Fruit fly (Drosophila melanogaster) whole organism, embryonic: ENCODE measurements around the gene Dh31.

Experiments used
- Asciz ChIP-seq: fragments of 200-800 bp; sonication (Bioruptor generic); optimal IDR thresholded peaks from 2 replicates; lab custom pipeline; 2017; ENCODE audit warnings: missing biosample characterization, mild to moderate bottlenecking, missing genetic modification characterization, missing genetic modification reagents
- B-H2 ChIP-seq: fragments of 200-800 bp; sonication (Bioruptor generic); optimal IDR thresholded peaks from 2 replicates; lab custom pipeline; 2018; ENCODE audit warnings: missing biosample characterization, mild to moderate bottlenecking, missing genetic modification characterization
- CG10462 ChIP-seq: fragments of 200-800 bp; sonication (Bioruptor generic); optimal IDR thresholded peaks from 2 replicates; lab custom pipeline; 2016; ENCODE audit warnings: missing biosample characterization, missing genetic modification characterization
- CG11398 ChIP-seq: fragments of 200-800 bp; sonication (Bioruptor generic); optimal IDR thresholded peaks from 2 replicates; lab custom pipeline; 2016; ENCODE audit warnings: missing biosample characterization, missing genetic modification characterization
- CG12219 ChIP-seq: fragments of 200-800 bp; sonication (Bioruptor generic); optimal IDR thresholded peaks from 3 replicates; lab custom pipeline; 2018; ENCODE audit warnings: missing biosample characterization, mild to moderate bottlenecking, missing genetic modification characterization
- CG12744 ChIP-seq: fragments of 200-800 bp; sonication (Bioruptor generic); optimal IDR thresholded peaks from 2 replicates; lab custom pipeline; 2016; ENCODE audit warnings: missing biosample characterization, missing genetic modification characterization
- CG13624 ChIP-seq: fragments of 200-800 bp; sonication (Bioruptor generic); optimal IDR thresholded peaks from 2 replicates; lab custom pipeline; 2016; ENCODE audit warnings: missing biosample characterization, missing genetic modification characterization
- CG13775 ChIP-seq: fragments of 200-800 bp; sonication (Bioruptor generic); optimal IDR thresholded peaks from 3 replicates; lab custom pipeline; 2017; ENCODE audit warnings: missing biosample characterization, mild to moderate bottlenecking, missing genetic modification characterization
- CG13894 ChIP-seq: fragments of 200-800 bp; sonication (Bioruptor generic); optimal IDR thresholded peaks from 3 replicates; lab custom pipeline; 2018; ENCODE audit warnings: missing biosample characterization, mild to moderate bottlenecking, missing genetic modification characterization, moderate library complexity
- CG15011 ChIP-seq: fragments of 200-800 bp; sonication (Bioruptor generic); optimal IDR thresholded peaks from 3 replicates; lab custom pipeline; 2018; ENCODE audit warnings: missing biosample characterization, mild to moderate bottlenecking, missing genetic modification characterization
- CG15514 ChIP-seq: fragments of 200-800 bp; sonication (Bioruptor generic); optimal IDR thresholded peaks from 3 replicates; lab custom pipeline; 2017; ENCODE audit warnings: missing biosample characterization, missing genetic modification characterization, mild to moderate bottlenecking, moderate library complexity, missing genetic modification reagents
- CG1602 ChIP-seq: fragments of 200-800 bp; sonication (Bioruptor generic); optimal IDR thresholded peaks from 3 replicates; lab custom pipeline; 2016; ENCODE audit warnings: missing biosample characterization, missing genetic modification characterization
- CG16779 ChIP-seq: fragments of 200-800 bp; sonication (Bioruptor generic); IDR thresholded peaks from 2 replicates; pipeline ENCODE4 v1.3.6; 2022; ENCODE audit warnings: missing biosample characterization, missing genetic modification characterization
- CG17328 ChIP-seq: fragments of 200-800 bp; sonication (Bioruptor generic); IDR thresholded peaks from 2 replicates; pipeline ENCODE4 v1.3.6; 2022; ENCODE audit warnings: missing biosample characterization, missing genetic modification characterization
- CG17361 ChIP-seq: fragments of 200-800 bp; sonication (Bioruptor generic); IDR thresholded peaks from 3 replicates; pipeline ENCODE4 v1.3.6; 2022; ENCODE audit warnings: missing biosample characterization, missing genetic modification characterization
- CG17385 ChIP-seq: fragments of 200-800 bp; sonication (Bioruptor generic); optimal IDR thresholded peaks from 3 replicates; lab custom pipeline; 2018; ENCODE audit warnings: missing biosample characterization, mild to moderate bottlenecking, missing genetic modification characterization
- CG17829 ChIP-seq: fragments of 200-800 bp; optimal IDR thresholded peaks from 2 replicates; lab custom pipeline; 2019; ENCODE audit warnings: missing biosample characterization, mild to moderate bottlenecking, missing genetic modification characterization, moderate library complexity
- CG2678 ChIP-seq: fragments of 200-800 bp; sonication (Bioruptor generic); optimal IDR thresholded peaks from 3 replicates; lab custom pipeline; 2019; ENCODE audit warnings: missing biosample characterization, mild to moderate bottlenecking, missing genetic modification characterization, moderate library complexity
- CG2712 ChIP-seq: fragments of 200-800 bp; optimal IDR thresholded peaks from 3 replicates; lab custom pipeline; 2019; ENCODE audit warnings: missing biosample characterization, mild to moderate bottlenecking, missing genetic modification characterization, moderate library complexity
- CG43689 ChIP-seq: fragments of 200-800 bp; sonication (Bioruptor generic); IDR thresholded peaks from 2 replicates; pipeline ENCODE4 v1.3.6; 2022; ENCODE audit warnings: missing biosample characterization, missing genetic modification characterization
- CG4707 ChIP-seq: fragments of 200-800 bp; sonication (Bioruptor generic); optimal IDR thresholded peaks from 2 replicates; lab custom pipeline; 2018; ENCODE audit warnings: missing biosample characterization, mild to moderate bottlenecking, missing genetic modification characterization, moderate library complexity
- CG5180 ChIP-seq: fragments of 200-800 bp; sonication (Bioruptor generic); optimal IDR thresholded peaks from 3 replicates; lab custom pipeline; 2017; ENCODE audit warnings: missing biosample characterization, missing genetic modification characterization, mild to moderate bottlenecking, moderate library complexity, missing genetic modification reagents
- CG6689 ChIP-seq: fragments of 200-800 bp; sonication (Bioruptor generic); IDR thresholded peaks from 2 replicates; pipeline ENCODE4 v1.3.6; 2022; ENCODE audit warnings: missing biosample characterization, missing genetic modification characterization
- CG7963 ChIP-seq: fragments of 200-800 bp; sonication (Bioruptor generic); IDR thresholded peaks from 3 replicates; pipeline ENCODE4 v1.3.6; 2022; ENCODE audit warnings: missing biosample characterization, missing genetic modification characterization; ENCODE audit not compliant: partially characterized antibody
- CG9817 ChIP-seq: fragments of 200-800 bp; sonication (Bioruptor generic); optimal IDR thresholded peaks from 2 replicates; lab custom pipeline; 2018; ENCODE audit warnings: missing biosample characterization, mild to moderate bottlenecking, missing genetic modification characterization, moderate library complexity
- Dek ChIP-seq: fragments of 200-800 bp; sonication (Bioruptor generic); optimal IDR thresholded peaks from 3 replicates; lab custom pipeline; 2019; ENCODE audit warnings: missing biosample characterization, mild to moderate bottlenecking, missing genetic modification characterization, moderate library complexity
- E2f1 ChIP-seq: fragments of 200-800 bp; sonication (Bioruptor generic); IDR thresholded peaks from 2 replicates; pipeline ENCODE4 v1.3.6; 2022; ENCODE audit warnings: missing biosample characterization, missing genetic modification characterization
- Fer1 ChIP-seq: fragments of 200-800 bp; sonication (Bioruptor generic); optimal IDR thresholded peaks from 2 replicates; lab custom pipeline; 2017; ENCODE audit warnings: missing biosample characterization, mild to moderate bottlenecking, missing genetic modification characterization
- Gug ChIP-seq: fragments of 200-800 bp; sonication (Bioruptor generic); IDR thresholded peaks from 4 replicates; pipeline ENCODE4 v1.3.6; 2022; ENCODE audit warnings: missing biosample characterization, missing genetic modification characterization
- HLH54F ChIP-seq: fragments of 200-800 bp; sonication (Bioruptor generic); optimal IDR thresholded peaks from 3 replicates; lab custom pipeline; 2016; ENCODE audit warnings: missing biosample characterization, missing genetic modification characterization
- Hey ChIP-seq: fragments of 200-800 bp; sonication (Bioruptor generic); optimal IDR thresholded peaks from 3 replicates; lab custom pipeline; 2018; ENCODE audit warnings: missing biosample characterization, mild to moderate bottlenecking, missing genetic modification characterization
- HmgZ ChIP-seq: fragments of 200-800 bp; sonication (Bioruptor generic); optimal IDR thresholded peaks from 2 replicates; lab custom pipeline; 2018; ENCODE audit warnings: missing biosample characterization, mild to moderate bottlenecking, missing genetic modification characterization
- Hmx ChIP-seq: fragments of 200-800 bp; sonication (Bioruptor generic); optimal IDR thresholded peaks from 2 replicates; lab custom pipeline; 2016; ENCODE audit warnings: missing biosample characterization, missing genetic modification characterization
- Hr51 ChIP-seq, 2 experiments: fragments of 200-800 bp; sonication (Bioruptor generic); optimal IDR thresholded peaks; 2 replicates in 1 of 2; 3 replicates in 1 of 2; lab custom pipeline; 2016 to 2018; ENCODE audit warnings: missing biosample characterization in 2 of 2, missing genetic modification characterization in 2 of 2, mild to moderate bottlenecking in 1 of 2, moderate library complexity in 1 of 2
- MTF-1 ChIP-seq: fragments of 200-800 bp; sonication (Bioruptor generic); optimal IDR thresholded peaks from 2 replicates; lab custom pipeline; 2018; ENCODE audit warnings: missing biosample characterization, mild to moderate bottlenecking, missing genetic modification characterization, borderline replicate concordance
- Neu2 ChIP-seq: fragments of 200-800 bp; sonication (Bioruptor generic); optimal IDR thresholded peaks from 3 replicates; lab custom pipeline; 2016; ENCODE audit warnings: missing biosample characterization, missing genetic modification characterization, borderline replicate concordance
- Pdp1 ChIP-seq, 2 experiments: fragments of 200-800 bp; sonication (Bioruptor generic); optimal IDR thresholded peaks; 3 replicates each; lab custom pipeline; 2016; ENCODE audit warnings: missing biosample characterization in 2 of 2, missing genetic modification characterization in 2 of 2, mild to moderate bottlenecking in 1 of 2, moderate library complexity in 1 of 2
- Ptx1 ChIP-seq: fragments of 200-800 bp; sonication (Bioruptor generic); IDR thresholded peaks from 2 replicates; pipeline ENCODE4 v1.3.6; 2022; ENCODE audit warnings: missing biosample characterization, missing genetic modification characterization
- Sin3A ChIP-seq: fragments of >200 bp; optimal IDR thresholded peaks from 2 replicates; lab custom pipeline; 2018
- bcd ChIP-seq: fragments of 200-800 bp; sonication (Bioruptor generic); optimal IDR thresholded peaks from 2 replicates; lab custom pipeline; 2017; ENCODE audit warnings: missing biosample characterization, mild to moderate bottlenecking, missing genetic modification characterization
- cad ChIP-seq: fragments of >200 bp; optimal IDR thresholded peaks from 2 replicates; lab custom pipeline; 2017; ENCODE audit warnings: missing biosample characterization, missing genetic modification characterization
- dmrt99B ChIP-seq: fragments of 200-800 bp; sonication (Bioruptor generic); optimal IDR thresholded peaks from 2 replicates; lab custom pipeline; 2018; ENCODE audit warnings: missing biosample characterization, mild to moderate bottlenecking, missing genetic modification characterization, moderate library complexity
- fru ChIP-seq: fragments of >200 bp; optimal IDR thresholded peaks from 2 replicates; lab custom pipeline; 2017
- gsb-n ChIP-seq: fragments of 200-800 bp; sonication (Bioruptor generic); optimal IDR thresholded peaks from 3 replicates; lab custom pipeline; 2018; ENCODE audit warnings: missing biosample characterization, mild to moderate bottlenecking, missing genetic modification characterization
- gt ChIP-seq: fragments of 200-800 bp; sonication (Bioruptor generic); IDR thresholded peaks from 2 replicates; pipeline ENCODE4 v1.3.6; 2022; ENCODE audit warnings: missing biosample characterization, missing genetic modification characterization
- org-1 ChIP-seq: fragments of 200-800 bp; sonication (Bioruptor generic); optimal IDR thresholded peaks from 2 replicates; lab custom pipeline; 2017; ENCODE audit warnings: missing biosample characterization, missing genetic modification characterization
- p53 ChIP-seq: fragments of 200-800 bp; sonication (Bioruptor generic); optimal IDR thresholded peaks from 2 replicates; lab custom pipeline; 2016; ENCODE audit warnings: missing biosample characterization, missing genetic modification characterization
- ranshi ChIP-seq: fragments of 200-800 bp; sonication (Bioruptor generic); IDR thresholded peaks from 2 replicates; pipeline ENCODE4 v1.3.6; 2022; ENCODE audit warnings: missing biosample characterization, missing genetic modification characterization
- so ChIP-seq: fragments of 200-800 bp; sonication (Bioruptor generic); IDR thresholded peaks from 3 replicates; pipeline ENCODE4 v1.3.6; 2022; ENCODE audit warnings: missing biosample characterization, missing genetic modification characterization
- wek ChIP-seq: fragments of 200-800 bp; sonication (Bioruptor generic); optimal IDR thresholded peaks from 3 replicates; lab custom pipeline; 2018; ENCODE audit warnings: missing biosample characterization, mild to moderate bottlenecking, missing genetic modification characterization, moderate library complexity

Dh31 gene

dm6 chr2L:8461782-8462453 lies 44.7 kb downstream of the Dh31 start (continued):
- peak; percentile 71 for TF ChIP-seq CG5180 (GFP tag; lab: Kevin White, UChicago)
- TF ChIP-seq org-1 = peak; percentile 40
- TF ChIP-seq so (GFP tag; lab: Robert Waterston, UW) = no peak
- TF ChIP-seq CG2712 = peak; percentile 48
- TF ChIP-seq B-H2 (GFP tag; lab: Kevin White, UChicago) = no peak
- no peak for TF ChIP-seq CG1602 (GFP tag; lab: Kevin White, UChicago)
- peak; percentile 23 for TF ChIP-seq HmgZ (tag; lab: Kevin White, UChicago)
- no peak for TF ChIP-seq gsb-n (tag; lab: Kevin White, UChicago)
- TF ChIP-seq cad (GFP tag; lab: Kevin White, UChicago) = no peak
- no peak for TF ChIP-seq CG6689
- TF ChIP-seq p53 (GFP tag; lab: Kevin White, UChicago) = no peak
- TF ChIP-seq CG12744 (GFP tag; lab: Kevin White, UChicago) = no peak
- no peak for TF ChIP-seq Hmx (GFP tag; lab: Kevin White, UChicago)
- TF ChIP-seq Asciz = no peak
- no peak for TF ChIP-seq MTF-1 (GFP tag; lab: Kevin White, UChicago)
- peak; percentile 43; the same call in 1 of the 3 replicates for TF ChIP-seq CG17361 (GFP tag; lab: Robert Waterston, UW)
- no peak for TF ChIP-seq CG7963
- no peak for TF ChIP-seq CG43689
- peak; percentile 50 for TF ChIP-seq Dek
- no peak for TF ChIP-seq CG13775 (GFP tag; lab: Kevin White, UChicago)
- no peak for TF ChIP-seq CG16779 (GFP tag; lab: Robert Waterston, UW)
- peak; percentile 41 for TF ChIP-seq CG13624
- TF ChIP-seq CG15514 = peak; percentile 29
- no peak for TF ChIP-seq E2f1 (GFP tag; lab: Robert Waterston, UW)
- TF ChIP-seq dmrt99B (tag; lab: Kevin White, UChicago) = peak; percentile 42
- peak; percentile 5 for TF ChIP-seq CG17385 (GFP tag; lab: Kevin White, UChicago)
- peak; percentile 9 for TF ChIP-seq bcd (GFP tag; lab: Kevin White, UChicago)
- TF ChIP-seq gt (GFP tag; lab: Robert Waterston, UW) = no peak
- TF ChIP-seq fru (lab: Kevin White, UChicago) = no peak
- TF ChIP-seq CG2678 = peak; percentile 61
- TF ChIP-seq CG4707 = no peak
- no peak for TF ChIP-seq Hey (tag; lab: Kevin White, UChicago)
- 0 out of 2 replicates have a peak, but pooled peaks have one; percentile 17 for TF ChIP-seq CG17328
- no peak for TF ChIP-seq CG12219
- no peak for TF ChIP-seq Neu2 (GFP tag; lab: Kevin White, UChicago)
- peak in 1 of 2 experiments; percentile 18 for TF ChIP-seq Hr51 (GFP tag; optimal IDR thresholded peaks at IDR 0.05; lab: Kevin White, UChicago)
- TF ChIP-seq CG10462 (GFP tag; lab: Kevin White, UChicago) = no peak
- peak; percentile 26 for TF ChIP-seq CG9817 (tag; lab: Kevin White, UChicago)
- TF ChIP-seq Pdp1 (GFP tag; optimal IDR thresholded peaks at IDR 0.05; lab: Kevin White, UChicago) = peak in 1 of 2 experiments; percentile 39
- no peak for TF ChIP-seq CG11398 (GFP tag; lab: Kevin White, UChicago)
- TF ChIP-seq CG17829 (tag; lab: Kevin White, UChicago) = peak; percentile 4
- TF ChIP-seq CG15011 = peak; percentile 19
- peak; percentile 23 for TF ChIP-seq Fer1 (GFP tag; lab: Kevin White, UChicago)
- TF ChIP-seq wek = no peak
- no peak for TF ChIP-seq Sin3A (lab: Kevin White, UChicago)
- TF ChIP-seq Ptx1 (GFP tag; lab: Robert Waterston, UW) = no peak
- no peak for TF ChIP-seq HLH54F (GFP tag; lab: Kevin White, UChicago)
- peak; percentile 13 for TF ChIP-seq CG13894 (tag; lab: Kevin White, UChicago)
- TF ChIP-seq Gug (GFP tag; lab: Robert Waterston, UW) = no peak
- no peak for TF ChIP-seq ranshi (GFP tag; lab: Robert Waterston, UW)
